Worm (Caenorhabditis elegans) whole organism, late embryonic: ENCODE measurements around the gene W02F12.2.

ENCODE experiments used
- C08G9.2 ChIP-seq: sonication (generic microtip); optimal IDR thresholded peaks from 2 replicates; lab custom pipeline; 2016; ENCODE audit warnings: mild to moderate bottlenecking, missing genetic modification characterization, moderate library complexity, missing compliant biosample characterization
- K09A11.1 ChIP-seq: sonication (generic microtip); optimal IDR thresholded peaks from 2 replicates; lab custom pipeline; 2017; ENCODE audit warnings: antibody characterized with exemption, mild to moderate bottlenecking, missing genetic modification characterization, missing compliant biosample characterization; ENCODE audit not compliant: insufficient read depth
- ceh-14 ChIP-seq: sonication (generic microtip); optimal IDR thresholded peaks from 2 replicates; lab custom pipeline; 2016; ENCODE audit warnings: missing genotype, missing genetic modification characterization, missing compliant biosample characterization
- ceh-18 ChIP-seq: sonication (generic microtip); optimal IDR thresholded peaks from 2 replicates; lab custom pipeline; 2016; ENCODE audit warnings: missing genetic modification characterization, missing compliant biosample characterization
- ceh-19 ChIP-seq: fragments of 200-800 bp; sonication (Bioruptor generic); optimal IDR thresholded peaks from 2 replicates; lab custom pipeline; 2018; ENCODE audit warnings: mild to moderate bottlenecking, missing genetic modification characterization, missing compliant biosample characterization
- ceh-24 ChIP-seq: sonication (generic microtip); optimal IDR thresholded peaks from 2 replicates; lab custom pipeline; 2016; ENCODE audit warnings: mild to moderate bottlenecking, missing genetic modification characterization, missing compliant biosample characterization
- ceh-30 ChIP-seq: fragments of 150-350 bp; optimal IDR thresholded peaks from 2 replicates; lab custom pipeline; 2014; ENCODE audit warnings: missing biosample characterization, missing genetic modification characterization
- ceh-45 ChIP-seq: fragments of 200-800 bp; sonication (Bioruptor generic); IDR thresholded peaks from 2 replicates; pipeline ENCODE4 v1.3.6; 2022; ENCODE audit warnings: missing genetic modification reagents, missing genetic modification characterization, missing compliant biosample characterization
- ceh-48 ChIP-seq: sonication (generic microtip); optimal IDR thresholded peaks from 2 replicates; lab custom pipeline; 2016; ENCODE audit warnings: missing genetic modification characterization, inconsistent platforms, missing compliant biosample characterization
- ceh-6 ChIP-seq: fragments of 200-800 bp; sonication (Bioruptor generic); optimal IDR thresholded peaks from 2 replicates; lab custom pipeline; 2018; ENCODE audit warnings: mild to moderate bottlenecking, missing genetic modification characterization, missing compliant biosample characterization
- che-1 ChIP-seq: sonication (generic microtip); optimal IDR thresholded peaks from 2 replicates; lab custom pipeline; 2016; ENCODE audit warnings: mild to moderate bottlenecking, missing genetic modification characterization, missing compliant biosample characterization
- elt-4 ChIP-seq: sonication (generic microtip); optimal IDR thresholded peaks from 2 replicates; lab custom pipeline; 2016; ENCODE audit warnings: missing genetic modification characterization, missing compliant biosample characterization
- ets-4 ChIP-seq: sonication (generic microtip); optimal IDR thresholded peaks from 2 replicates; lab custom pipeline; 2016; ENCODE audit warnings: missing genetic modification characterization, missing compliant biosample characterization
- fax-1 ChIP-seq: sonication (generic microtip); optimal IDR thresholded peaks from 2 replicates; lab custom pipeline; 2016; ENCODE audit warnings: missing genotype, missing genetic modification characterization, missing compliant biosample characterization
- fkh-6 ChIP-seq: sonication (generic microtip); optimal IDR thresholded peaks from 2 replicates; lab custom pipeline; 2016; ENCODE audit warnings: missing genetic modification characterization, missing compliant biosample characterization
- gmeb-2 ChIP-seq: sonication (generic microtip); optimal IDR thresholded peaks from 2 replicates; lab custom pipeline; 2016; ENCODE audit warnings: missing genetic modification characterization, inconsistent platforms, missing compliant biosample characterization
- hlh-13 ChIP-seq: fragments of 200-800 bp; sonication (Bioruptor generic); optimal IDR thresholded peaks from 2 replicates; lab custom pipeline; 2018; ENCODE audit warnings: mild to moderate bottlenecking, missing genetic modification characterization, missing compliant biosample characterization
- hlh-30 ChIP-seq: sonication (generic microtip); optimal IDR thresholded peaks from 2 replicates; lab custom pipeline; 2017; ENCODE audit warnings: antibody characterized with exemption, missing genetic modification characterization, missing compliant biosample characterization; ENCODE audit not compliant: insufficient read depth
- hlh-8 ChIP-seq: sonication (generic microtip); optimal IDR thresholded peaks from 2 replicates; lab custom pipeline; 2016; ENCODE audit warnings: missing genotype, missing genetic modification characterization, missing compliant biosample characterization
- lin-11 ChIP-seq: fragments of 200-800 bp; sonication (Bioruptor generic); optimal IDR thresholded peaks from 2 replicates; lab custom pipeline; 2018; ENCODE audit warnings: mild to moderate bottlenecking, missing genetic modification characterization, missing compliant biosample characterization
- mec-3 ChIP-seq: sonication (generic microtip); optimal IDR thresholded peaks from 2 replicates; lab custom pipeline; 2016; ENCODE audit warnings: borderline replicate concordance, missing genetic modification characterization, missing compliant biosample characterization
- nhr-11 ChIP-seq: fragments of 150-350 bp; optimal IDR thresholded peaks from 2 replicates; lab custom pipeline; 2014; ENCODE audit warnings: missing biosample characterization, missing genetic modification characterization
- odd-2 ChIP-seq: sonication (generic microtip); optimal IDR thresholded peaks from 2 replicates; lab custom pipeline; 2017; ENCODE audit warnings: antibody characterized with exemption, mild to moderate bottlenecking, missing genetic modification characterization, missing compliant biosample characterization
- pag-3 ChIP-seq: sonication (generic microtip); optimal IDR thresholded peaks from 2 replicates; lab custom pipeline; 2016; ENCODE audit warnings: missing compliant biosample characterization, missing genetic modification characterization, borderline replicate concordance
- pat-9 ChIP-seq: fragments of 200-800 bp; sonication (Bioruptor generic); optimal IDR thresholded peaks from 2 replicates; lab custom pipeline; 2018; ENCODE audit warnings: mild to moderate bottlenecking, missing genetic modification characterization, moderate library complexity, missing compliant biosample characterization
- pax-1 ChIP-seq: fragments of 150-350 bp; optimal IDR thresholded peaks from 2 replicates; lab custom pipeline; 2014; ENCODE audit warnings: missing biosample characterization, missing genetic modification characterization
- pqm-1 ChIP-seq: sonication (generic microtip); optimal IDR thresholded peaks from 2 replicates; lab custom pipeline; 2016; ENCODE audit warnings: missing genetic modification characterization, missing compliant biosample characterization
- ref-2 ChIP-seq: sonication (generic microtip); optimal IDR thresholded peaks from 2 replicates; lab custom pipeline; 2016; ENCODE audit warnings: missing genetic modification characterization, missing compliant biosample characterization
- rnt-1 ChIP-seq: sonication (generic microtip); optimal IDR thresholded peaks from 2 replicates; lab custom pipeline; 2016; ENCODE audit warnings: missing genetic modification characterization, missing compliant biosample characterization
- sdc-2 ChIP-seq: sonication (generic microtip); optimal IDR thresholded peaks from 2 replicates; lab custom pipeline; 2016; ENCODE audit warnings: missing genotype, missing genetic modification characterization, missing compliant biosample characterization
- sox-4 ChIP-seq: sonication (generic microtip); optimal IDR thresholded peaks from 2 replicates; lab custom pipeline; 2017; ENCODE audit warnings: mild to moderate bottlenecking, missing genetic modification characterization, inconsistent platforms, missing compliant biosample characterization
- syd-9 ChIP-seq: sonication (generic microtip); optimal IDR thresholded peaks from 2 replicates; lab custom pipeline; 2016; ENCODE audit warnings: mild to moderate bottlenecking, missing genetic modification characterization, moderate library complexity, missing compliant biosample characterization
- tbx-2 ChIP-seq: sonication (generic microtip); optimal IDR thresholded peaks from 2 replicates; lab custom pipeline; 2016; ENCODE audit warnings: missing genetic modification characterization, missing compliant biosample characterization
- ttx-3 ChIP-seq: sonication (generic microtip); optimal IDR thresholded peaks from 2 replicates; lab custom pipeline; 2016; ENCODE audit warnings: missing genetic modification reagents, missing genetic modification characterization, missing compliant biosample characterization
- unc-3 ChIP-seq, 2 experiments: fragments of 200-800 bp in 1 of 2; sonication (Bioruptor generic) in 1 of 2; sonication (generic microtip) in 1 of 2; conservative IDR thresholded peaks in 1 of 2; optimal IDR thresholded peaks in 1 of 2; 2 replicates each; pipeline versions ENCODE4 v1.3.6 to Lab custom; 2016 to 2022; ENCODE audit warnings: missing compliant biosample characterization in 2 of 2, missing genetic modification characterization in 2 of 2, missing genetic modification reagents in 1 of 2
- unc-42 ChIP-seq: sonication (generic microtip); optimal IDR thresholded peaks from 2 replicates; lab custom pipeline; 2016; ENCODE audit warnings: missing genotype, missing genetic modification characterization, missing compliant biosample characterization
- ztf-16 ChIP-seq: sonication (generic microtip); optimal IDR thresholded peaks from 2 replicates; lab custom pipeline; 2017; ENCODE audit warnings: missing genetic modification characterization, missing compliant biosample characterization

Gene W02F12.2

ce11 chrV:6665751-6666150 lies 31.7 kb downstream of the W02F12.2 start, which contains the start of gene pmp-5:
pmp-5 (minus strand) TSS chrV:6665813.
- no peak for TF ChIP-seq fax-1 (tag; lab: Kevin White, UChicago)
- TF ChIP-seq tbx-2 (tag; lab: Kevin White, UChicago): no peak
- TF ChIP-seq ceh-45 (GFP tag; lab: Robert Waterston, UW): no peak
- TF ChIP-seq ceh-18 (tag; lab: Kevin White, UChicago): no peak
- no peak for TF ChIP-seq unc-3 (GFP tag; conservative IDR thresholded peaks at IDR 0.05; lab: Robert Waterston, UW)
- TF ChIP-seq unc-3 (tag; optimal IDR thresholded peaks at IDR 0.05; lab: Kevin White, UChicago): no peak
- no peak for TF ChIP-seq sdc-2 (tag; lab: Kevin White, UChicago)
- no peak for TF ChIP-seq pag-3 (tag; lab: Kevin White, UChicago)
- no peak for TF ChIP-seq lin-11
- no peak for TF ChIP-seq ceh-19 (GFP tag; lab: Kevin White, UChicago)
- TF ChIP-seq odd-2: no peak
- TF ChIP-seq ceh-14: no peak
- TF ChIP-seq hlh-30 (tag; lab: Kevin White, UChicago): no peak
- no peak for TF ChIP-seq ceh-24
- TF ChIP-seq fkh-6 (tag; lab: Kevin White, UChicago): no peak
- TF ChIP-seq K09A11.1 (tag; lab: Kevin White, UChicago): no peak
- no peak for TF ChIP-seq ets-4 (tag; lab: Kevin White, UChicago)
- no peak for TF ChIP-seq hlh-8 (tag; lab: Kevin White, UChicago)
- TF ChIP-seq gmeb-2: no peak
- TF ChIP-seq pax-1 (tag; lab: Kevin White, UChicago): no peak

- TF ChIP-seq syd-9 (tag; lab: Kevin White, UChicago) (no peak), unc-42 (tag; lab: Kevin White, UChicago) (no peak), ceh-24 (no peak), C08G9.2 (tag; lab: Kevin White, UChicago) (no peak), ref-2 (tag; lab: Kevin White, UChicago) (no peak), rnt-1 (no peak), K09A11.1 (tag; lab: Kevin White, UChicago) (no peak), ztf-16 (tag; lab: Kevin White, UChicago) (no peak), mec-3 (tag; lab: Kevin White, UChicago) (no peak), odd-2 (no peak), tbx-2 (tag; lab: Kevin White, UChicago) (no peak), sox-4 (tag; lab: Kevin White, UChicago) (no peak), hlh-8 (tag; lab: Kevin White, UChicago) (no peak), nhr-11 (tag; lab: Kevin White, UChicago) (no peak), che-1 (tag; lab: Kevin White, UChicago) (no peak), ceh-14 (no peak)
- TF ChIP-seq, all 69 proteins: peak for 0
These were observed 34.9 kb downstream of the W02F12.2 start for ce11 chrV:6662505-6662904.

ce11 chrV:6661658-6662057 lies 35.8 kb downstream of the W02F12.2 start:
- TF ChIP-seq ceh-19 (GFP tag; lab: Kevin White, UChicago): no peak
- peak; percentile 42 for TF ChIP-seq unc-42 (tag; lab: Kevin White, UChicago)
- TF ChIP-seq, all 69 proteins: peak for 1

- TF ChIP-seq hlh-13 (GFP tag; lab: Kevin White, UChicago) (no peak), rnt-1 (no peak), pat-9 (tag; lab: Kevin White, UChicago) (no peak), ceh-24 (no peak), pqm-1 (tag; lab: Kevin White, UChicago) (no peak), nhr-11 (tag; lab: Kevin White, UChicago) (no peak), ceh-48 (tag; lab: Kevin White, UChicago) (no peak), pag-3 (tag; lab: Kevin White, UChicago) (no peak), syd-9 (tag; lab: Kevin White, UChicago) (no peak), ttx-3 (tag; lab: Kevin White, UChicago) (no peak), elt-4 (no peak), ceh-6 (GFP tag; lab: Kevin White, UChicago) (no peak), ceh-30 (tag; lab: Kevin White, UChicago) (no peak), fkh-6 (tag; lab: Kevin White, UChicago) (no peak)
These were observed 37.9 kb downstream of the W02F12.2 start for ce11 chrV:6659533-6659932.
